Fruit fly (Drosophila melanogaster) whole organism, embryonic: ENCODE measurements around the gene pug.
A peak's percentile ranks its signal among the peaks of the same experiment; 100 is the strongest.

Experiments
- Ada2b ChIP-seq: fragments of 200-800 bp; sonication (Bioruptor generic); IDR thresholded peaks from 2 replicates; pipeline ENCODE4 v1.3.6; 2022; ENCODE audit warnings: missing biosample characterization, missing genetic modification characterization
- Awh ChIP-seq: fragments of 200-800 bp; sonication (Bioruptor generic); IDR thresholded peaks from 2 replicates; pipeline ENCODE4, ENCODE4 v1.3.6; 2022; ENCODE audit warnings: missing biosample characterization, missing genetic modification characterization
- BEAF-32 ChIP-seq: fragments of 200-800 bp; sonication (Bioruptor generic); optimal IDR thresholded peaks from 3 replicates; lab custom pipeline; 2017; ENCODE audit warnings: missing biosample characterization, missing genetic modification characterization, mild to moderate bottlenecking, moderate library complexity, missing genetic modification reagents
- Bteb2 ChIP-seq: fragments of 200-800 bp; sonication (Bioruptor generic); optimal IDR thresholded peaks from 2 replicates; lab custom pipeline; 2016; ENCODE audit warnings: missing biosample characterization, missing genetic modification characterization
- CG10979 ChIP-seq: fragments of 200-800 bp; sonication (Bioruptor generic); optimal IDR thresholded peaks from 2 replicates; lab custom pipeline; 2018; ENCODE audit warnings: missing biosample characterization, mild to moderate bottlenecking, missing genetic modification characterization, moderate library complexity
- CG12659 ChIP-seq: fragments of 200-800 bp; sonication (Bioruptor generic); optimal IDR thresholded peaks from 3 replicates; lab custom pipeline; 2017; ENCODE audit warnings: mild to moderate bottlenecking, missing biosample characterization, missing genetic modification reagents, missing genetic modification characterization
- CG1603 ChIP-seq: fragments of 200-800 bp; sonication (Bioruptor generic); optimal IDR thresholded peaks from 2 replicates; lab custom pipeline; 2019; ENCODE audit warnings: missing biosample characterization, mild to moderate bottlenecking, missing genetic modification characterization, moderate library complexity
- CG17328 ChIP-seq: fragments of 200-800 bp; sonication (Bioruptor generic); IDR thresholded peaks from 2 replicates; pipeline ENCODE4 v1.3.6; 2022; ENCODE audit warnings: missing biosample characterization, missing genetic modification characterization
- CG17385 ChIP-seq: fragments of 200-800 bp; sonication (Bioruptor generic); optimal IDR thresholded peaks from 3 replicates; lab custom pipeline; 2018; ENCODE audit warnings: missing biosample characterization, mild to moderate bottlenecking, missing genetic modification characterization
- CG18262 ChIP-seq: fragments of 200-800 bp; optimal IDR thresholded peaks from 3 replicates; lab custom pipeline; 2019; ENCODE audit warnings: missing biosample characterization, mild to moderate bottlenecking, missing genetic modification characterization, moderate library complexity
- CG30403 ChIP-seq: fragments of 200-800 bp; sonication (Bioruptor generic); optimal IDR thresholded peaks from 3 replicates; lab custom pipeline; 2016; ENCODE audit warnings: missing biosample characterization, missing genetic modification characterization
- CG30431 ChIP-seq: fragments of 200-800 bp; sonication (Bioruptor generic); optimal IDR thresholded peaks from 2 replicates; lab custom pipeline; 2017; ENCODE audit warnings: missing biosample characterization, missing genetic modification characterization
- CG31388 ChIP-seq: fragments of 200-800 bp; sonication (Bioruptor generic); optimal IDR thresholded peaks from 2 replicates; lab custom pipeline; 2016; ENCODE audit warnings: missing biosample characterization, missing genetic modification characterization
- CG3847 ChIP-seq: fragments of 200-800 bp; sonication (Bioruptor generic); IDR thresholded peaks from 2 replicates; pipeline ENCODE4 v1.3.6; 2022; ENCODE audit warnings: missing biosample characterization, missing genetic modification characterization
- CG4707 ChIP-seq: fragments of 200-800 bp; sonication (Bioruptor generic); optimal IDR thresholded peaks from 2 replicates; lab custom pipeline; 2018; ENCODE audit warnings: missing biosample characterization, mild to moderate bottlenecking, missing genetic modification characterization, moderate library complexity
- CG6765 ChIP-seq: fragments of 200-800 bp; sonication (Bioruptor generic); optimal IDR thresholded peaks from 3 replicates; lab custom pipeline; 2017; ENCODE audit warnings: missing biosample characterization, mild to moderate bottlenecking, missing genetic modification characterization
- CG6813 ChIP-seq: fragments of 200-800 bp; sonication (Bioruptor generic); optimal IDR thresholded peaks from 2 replicates; lab custom pipeline; 2017; ENCODE audit warnings: missing biosample characterization, missing genetic modification characterization, mild to moderate bottlenecking, moderate library complexity, missing genetic modification reagents
- CG8388 ChIP-seq: fragments of 200-800 bp; sonication (Bioruptor generic); optimal IDR thresholded peaks from 2 replicates; lab custom pipeline; 2019; ENCODE audit warnings: missing biosample characterization, mild to moderate bottlenecking, missing genetic modification characterization, moderate library complexity
- D19A ChIP-seq: fragments of 200-800 bp; optimal IDR thresholded peaks from 3 replicates; lab custom pipeline; 2019; ENCODE audit warnings: missing biosample characterization, mild to moderate bottlenecking, missing genetic modification characterization, moderate library complexity
- ERR ChIP-seq: fragments of 200-800 bp; sonication (Bioruptor generic); optimal IDR thresholded peaks from 2 replicates; lab custom pipeline; 2016; ENCODE audit warnings: missing biosample characterization, missing genetic modification characterization
- Ets65A ChIP-seq: fragments of 200-800 bp; sonication (Bioruptor generic); peaks from one replicate; lab custom pipeline; 2016; ENCODE audit warnings: missing biosample characterization, missing genetic modification characterization
- H15 ChIP-seq: fragments of 200-800 bp; sonication (Bioruptor generic); IDR thresholded peaks from 3 replicates; pipeline ENCODE4 v1.3.6; 2022; ENCODE audit warnings: missing biosample characterization, missing genetic modification characterization
- Hmr ChIP-seq: fragments of 200-800 bp; sonication (Bioruptor generic); optimal IDR thresholded peaks from 3 replicates; lab custom pipeline; 2017; ENCODE audit warnings: mild to moderate bottlenecking, missing biosample characterization, missing genetic modification reagents, missing genetic modification characterization
- MESR4 ChIP-seq: fragments of 200-800 bp; sonication (Bioruptor generic); optimal IDR thresholded peaks from 2 replicates; lab custom pipeline; 2018; ENCODE audit warnings: missing biosample characterization, mild to moderate bottlenecking, missing genetic modification characterization, moderate library complexity
- Oaz ChIP-seq: fragments of 200-800 bp; sonication (Bioruptor generic); IDR thresholded peaks from 2 replicates; pipeline ENCODE4 v1.3.6; 2022; ENCODE audit warnings: missing biosample characterization, missing genetic modification characterization
- Oli ChIP-seq: fragments of 200-800 bp; sonication (Bioruptor generic); optimal IDR thresholded peaks from 2 replicates; lab custom pipeline; 2018; ENCODE audit warnings: missing biosample characterization, mild to moderate bottlenecking, missing genetic modification characterization, moderate library complexity
- Spps ChIP-seq: fragments of 200-800 bp; sonication (Bioruptor generic); optimal IDR thresholded peaks from 2 replicates; lab custom pipeline; 2018; ENCODE audit warnings: missing biosample characterization, mild to moderate bottlenecking, missing genetic modification characterization
- Usf ChIP-seq: fragments of 200-800 bp; sonication (Bioruptor generic); optimal IDR thresholded peaks from 2 replicates; lab custom pipeline; 2017; ENCODE audit warnings: missing genotype, missing biosample characterization, missing genetic modification characterization
- az2 ChIP-seq: fragments of 200-800 bp; sonication (Bioruptor generic); optimal IDR thresholded peaks from 3 replicates; lab custom pipeline; 2016; ENCODE audit warnings: missing biosample characterization, missing genetic modification characterization
- bab2 ChIP-seq: fragments of 200-800 bp; sonication (Bioruptor generic); optimal IDR thresholded peaks from 2 replicates; lab custom pipeline; 2016; ENCODE audit warnings: missing biosample characterization, missing genetic modification characterization
- bcd ChIP-seq: fragments of 200-800 bp; sonication (Bioruptor generic); optimal IDR thresholded peaks from 2 replicates; lab custom pipeline; 2017; ENCODE audit warnings: missing biosample characterization, mild to moderate bottlenecking, missing genetic modification characterization
- bsh ChIP-seq, 2 experiments: fragments of 200-800 bp; sonication (Bioruptor generic); optimal IDR thresholded peaks; 2 replicates each; lab custom pipeline; 2017 to 2018; ENCODE audit warnings: mild to moderate bottlenecking in 2 of 2, missing biosample characterization in 2 of 2, missing genetic modification characterization in 2 of 2, moderate library complexity in 1 of 2
- chif ChIP-seq, 2 experiments: fragments of 200-800 bp; sonication (Bioruptor generic); optimal IDR thresholded peaks; 3 replicates each; lab custom pipeline; 2016; ENCODE audit warnings: missing biosample characterization in 2 of 2, missing genetic modification characterization in 2 of 2
- chn ChIP-seq: fragments of 200-800 bp; sonication (Bioruptor generic); optimal IDR thresholded peaks from 2 replicates; lab custom pipeline; 2016; ENCODE audit warnings: missing biosample characterization, missing genetic modification characterization
- cwo ChIP-seq: fragments of 200-800 bp; sonication (Bioruptor generic); optimal IDR thresholded peaks from 3 replicates; lab custom pipeline; 2017; ENCODE audit warnings: missing biosample characterization, missing genetic modification characterization, mild to moderate bottlenecking, moderate library complexity, missing genetic modification reagents
- dati ChIP-seq: fragments of 200-800 bp; sonication (Bioruptor generic); IDR thresholded peaks from 2 replicates; pipeline ENCODE4 v1.3.6; 2022; ENCODE audit warnings: missing biosample characterization, missing genetic modification characterization
- dmrt99B ChIP-seq: fragments of 200-800 bp; sonication (Bioruptor generic); optimal IDR thresholded peaks from 2 replicates; lab custom pipeline; 2018; ENCODE audit warnings: missing biosample characterization, mild to moderate bottlenecking, missing genetic modification characterization, moderate library complexity
- eve ChIP-seq, 2 experiments: fragments of >200 bp; optimal IDR thresholded peaks; 2 replicates each; lab custom pipeline; 2017; ENCODE audit warnings: missing biosample characterization in 2 of 2, missing genetic modification characterization in 2 of 2
- exex ChIP-seq: fragments of 200-800 bp; sonication (Bioruptor generic); optimal IDR thresholded peaks from 4 replicates; lab custom pipeline; 2018; ENCODE audit warnings: missing biosample characterization, mild to moderate bottlenecking, missing genetic modification characterization, moderate library complexity
- gt ChIP-seq: fragments of 200-800 bp; sonication (Bioruptor generic); IDR thresholded peaks from 2 replicates; pipeline ENCODE4 v1.3.6; 2022; ENCODE audit warnings: missing biosample characterization, missing genetic modification characterization
- knrl ChIP-seq: fragments of 200-800 bp; sonication (Bioruptor generic); IDR thresholded peaks from 3 replicates; pipeline ENCODE4 v1.3.6; 2022; ENCODE audit warnings: missing biosample characterization, missing genetic modification characterization; ENCODE audit not compliant: partially characterized antibody
- mam ChIP-seq: fragments of 200-800 bp; sonication (Bioruptor generic); optimal IDR thresholded peaks from 3 replicates; lab custom pipeline; 2016; ENCODE audit warnings: missing biosample characterization, missing genetic modification characterization
- pan ChIP-seq, 4 experiments: fragments of >200 bp in 3 of 4; fragments of 200-800 bp in 1 of 4; sonication (Bioruptor generic) in 1 of 4; optimal IDR thresholded peaks in 3 of 4; IDR thresholded peaks in 1 of 4; 2 replicates each; pipeline versions ENCODE4 v1.3.6 to Lab custom; 2017 to 2022; ENCODE audit warnings: missing biosample characterization in 2 of 4, missing genetic modification characterization in 2 of 4, mixed read lengths in 1 of 4
- phol ChIP-seq: fragments of 200-800 bp; sonication (Bioruptor generic); optimal IDR thresholded peaks from 3 replicates; lab custom pipeline; 2018; ENCODE audit warnings: missing biosample characterization, mild to moderate bottlenecking, missing genetic modification characterization, moderate library complexity
- sc ChIP-seq, 3 experiments: fragments of >200 bp in 2 of 3; fragments of 200-800 bp in 1 of 3; sonication (Bioruptor generic) in 1 of 3; optimal IDR thresholded peaks; 2 replicates in 2 of 3; 3 replicates in 1 of 3; lab custom pipeline; 2017; ENCODE audit warnings: mild to moderate bottlenecking in 1 of 3, missing biosample characterization in 1 of 3, missing genetic modification characterization in 1 of 3, missing genetic modification reagents in 1 of 3
- sens ChIP-seq: fragments of 200-800 bp; sonication (Bioruptor generic); peaks from one replicate; lab custom pipeline; 2016; ENCODE audit warnings: missing biosample characterization, missing genetic modification characterization
- sisA ChIP-seq: fragments of 200-800 bp; sonication (Bioruptor generic); IDR thresholded peaks from 2 replicates; pipeline ENCODE4 v1.3.6; 2022; ENCODE audit warnings: missing biosample characterization, missing genetic modification characterization
- unpg ChIP-seq: fragments of 200-800 bp; sonication (Bioruptor generic); optimal IDR thresholded peaks from 3 replicates; lab custom pipeline; 2018; ENCODE audit warnings: missing biosample characterization, mild to moderate bottlenecking, missing genetic modification characterization, moderate library complexity
- usp ChIP-seq: fragments of >200 bp; optimal IDR thresholded peaks from 2 replicates; lab custom pipeline; 2017; ENCODE audit warnings: missing biosample characterization, missing genetic modification characterization

Gene pug

dm6 chr3R:10655968-10656367, 40.4 kb upstream of the pug start (continued):
- no peak for TF ChIP-seq CG17385 (GFP tag; lab: Kevin White, UChicago)
- no peak for TF ChIP-seq Oaz (GFP tag; lab: Robert Waterston, UW)
- TF ChIP-seq dati (GFP tag; lab: Robert Waterston, UW) = no peak
- TF ChIP-seq mam = peak; percentile 29
- no peak for TF ChIP-seq ERR
- TF ChIP-seq D19A (tag; lab: Kevin White, UChicago) = peak; percentile 5
- TF ChIP-seq BEAF-32 = no peak
- no peak for TF ChIP-seq Bteb2 (GFP tag; lab: Kevin White, UChicago)
- TF ChIP-seq Ets65A = peak; percentile 91
- TF ChIP-seq bsh (GFP tag; optimal IDR thresholded peaks at IDR 0.05; lab: Kevin White, UChicago) = peak in 1 of 2 experiments; percentile 55
- peak in 1 of 2 experiments; percentile 19 for TF ChIP-seq eve (GFP tag; optimal IDR thresholded peaks at IDR 0.05; lab: Kevin White, UChicago)
- peak; percentile 89 for TF ChIP-seq sens
- TF ChIP-seq CG12659 = no peak
- TF ChIP-seq az2 (GFP tag; lab: Kevin White, UChicago) = peak; percentile 12
- TF ChIP-seq chn (GFP tag; lab: Kevin White, UChicago) = peak; percentile 7
- peak; percentile 23 for TF ChIP-seq bcd (GFP tag; lab: Kevin White, UChicago)
- TF ChIP-seq phol (tag; lab: Kevin White, UChicago) = peak; percentile 29
- TF ChIP-seq exex (tag; lab: Kevin White, UChicago) = no peak
- TF ChIP-seq chif (GFP tag; optimal IDR thresholded peaks at IDR 0.05; lab: Kevin White, UChicago) = peak in 1 of 2 experiments; percentile 14
- TF ChIP-seq CG18262 (tag; lab: Kevin White, UChicago) = peak; percentile 38
- peak; percentile 26 for TF ChIP-seq CG8388 (GFP tag; lab: Kevin White, UChicago)
- peak; percentile 24 for TF ChIP-seq unpg (GFP tag; lab: Kevin White, UChicago)
- TF ChIP-seq knrl (GFP tag; lab: Robert Waterston, UW) = no peak
- no peak for TF ChIP-seq CG6813 (GFP tag; lab: Kevin White, UChicago)
- TF ChIP-seq Oli (tag; lab: Kevin White, UChicago) = no peak
- TF ChIP-seq Hmr (GFP tag; lab: Kevin White, UChicago) = no peak
- no peak for TF ChIP-seq sc (optimal IDR thresholded peaks at IDR 0.05; lab: Kevin White, UChicago)
- no peak for TF ChIP-seq sc (GFP tag; optimal IDR thresholded peaks at IDR 0.05; lab: Kevin White, UChicago)
- TF ChIP-seq CG3847 = 0 out of 2 replicates have a peak, but pooled peaks have one; percentile 13
- TF ChIP-seq MESR4 = no peak
- peak; percentile 36 for TF ChIP-seq dmrt99B (tag; lab: Kevin White, UChicago)
- peak; percentile 37; the same call in 1 of the 2 replicates for TF ChIP-seq Ada2b (GFP tag; lab: Robert Waterston, UW)
- peak; percentile 55 for TF ChIP-seq CG17328 (GFP tag; lab: Robert Waterston, UW)
- no peak for TF ChIP-seq Awh (GFP tag; lab: Robert Waterston, UW)
- peak; percentile 16 for TF ChIP-seq CG1603 (tag; lab: Kevin White, UChicago)
- TF ChIP-seq CG4707 (GFP tag; lab: Kevin White, UChicago) = no peak
- peak; percentile 3 for TF ChIP-seq bab2 (GFP tag; lab: Kevin White, UChicago)
- TF ChIP-seq cwo = no peak
- TF ChIP-seq CG30403 (GFP tag; lab: Kevin White, UChicago) = no peak
- no peak for TF ChIP-seq Usf (GFP tag; lab: Kevin White, UChicago)
- no peak for TF ChIP-seq CG6765 (GFP tag; lab: Kevin White, UChicago)
- TF ChIP-seq CG31388 (GFP tag; lab: Kevin White, UChicago) = no peak
- no peak for TF ChIP-seq pan (optimal IDR thresholded peaks at IDR 0.05; lab: Kevin White, UChicago)
- TF ChIP-seq pan (GFP tag; optimal IDR thresholded peaks at IDR 0.05 in 1 of 2, IDR thresholded peaks at IDR 0.05 in 1 of 2) = peak in 1 of 2 experiments; percentile 52
- no peak for TF ChIP-seq gt (GFP tag; lab: Robert Waterston, UW)
- TF ChIP-seq sisA = peak; percentile 40; the same call in 1 of the 2 replicates
- no peak for TF ChIP-seq usp
- TF ChIP-seq H15 (GFP tag; lab: Robert Waterston, UW) = 0 out of 3 replicates have a peak, but pooled peaks have one; percentile 19
- TF ChIP-seq Spps (tag; lab: Kevin White, UChicago) = peak; percentile 25
- TF ChIP-seq CG30431 (GFP tag; lab: Kevin White, UChicago) = peak; percentile 7
- TF ChIP-seq CG10979 (tag; lab: Kevin White, UChicago) = peak; percentile 56
